Fruit fly (Drosophila melanogaster) Kc167 (cell line): ENCODE measurements around the gene ath.

Source experiments
- h ChIP-seq: fragments of >200 bp; optimal IDR thresholded peaks from 3 replicates; lab custom pipeline; 2018; ENCODE audit warnings: missing external identifiers
- insv ChIP-seq: fragments of >200 bp; optimal IDR thresholded peaks from 3 replicates; lab custom pipeline; 2018; ENCODE audit warnings: missing external identifiers
- psq ChIP-seq: fragments of >200 bp; optimal IDR thresholded peaks from 2 replicates; lab custom pipeline; 2017; ENCODE audit warnings: missing external identifiers

- no peak for TF ChIP-seq h (lab: Kevin White, UChicago)
- TF ChIP-seq psq (lab: Kevin White, UChicago): no peak
- no peak for TF ChIP-seq insv (lab: Kevin White, UChicago)
Measured at dm6 chr2L:10208799-10209794, 1.8 kb upstream of the ath start, which contains the start of gene CG5731.
